Fruit fly (Drosophila melanogaster) whole organism, embryonic: Measurements from ENCODE around the gene CG46441.

Experiments
- Ada2b ChIP-seq: fragments of 200-800 bp; sonication (Bioruptor generic); IDR thresholded peaks from 2 replicates; pipeline ENCODE4 v1.3.6; 2022; ENCODE audit warnings: missing biosample characterization, missing genetic modification characterization
- Antp ChIP-seq: fragments of 200-800 bp; sonication (Bioruptor generic); optimal IDR thresholded peaks from 3 replicates; lab custom pipeline; 2016; ENCODE audit warnings: missing biosample characterization, missing genetic modification characterization
- B-H2 ChIP-seq: fragments of 200-800 bp; sonication (Bioruptor generic); optimal IDR thresholded peaks from 2 replicates; lab custom pipeline; 2018; ENCODE audit warnings: missing biosample characterization, mild to moderate bottlenecking, missing genetic modification characterization
- CG11093 ChIP-seq: fragments of 200-800 bp; sonication (Bioruptor generic); IDR thresholded peaks from 3 replicates; pipeline ENCODE4 v1.3.6; 2022; ENCODE audit warnings: missing biosample characterization, missing genetic modification characterization
- CG11695 ChIP-seq: fragments of 200-800 bp; sonication (Bioruptor generic); IDR thresholded peaks from 3 replicates; pipeline ENCODE4 v1.3.6; 2022; ENCODE audit warnings: missing biosample characterization, missing genetic modification characterization
- CG12391 ChIP-seq: fragments of 200-800 bp; sonication (Bioruptor generic); optimal IDR thresholded peaks from 3 replicates; lab custom pipeline; 2018; ENCODE audit warnings: missing biosample characterization, mild to moderate bottlenecking, missing genetic modification characterization, moderate library complexity
- CG13424 ChIP-seq: fragments of 200-800 bp; sonication (Bioruptor generic); optimal IDR thresholded peaks from 2 replicates; lab custom pipeline; 2019; ENCODE audit warnings: missing biosample characterization, mild to moderate bottlenecking, missing genetic modification characterization, moderate library complexity
- CG14667 ChIP-seq: fragments of 200-800 bp; sonication (Bioruptor generic); IDR thresholded peaks from 2 replicates; pipeline ENCODE4 v1.3.6; 2022; ENCODE audit warnings: missing biosample characterization, missing genetic modification characterization
- CG17361 ChIP-seq: fragments of 200-800 bp; sonication (Bioruptor generic); IDR thresholded peaks from 3 replicates; pipeline ENCODE4 v1.3.6; 2022; ENCODE audit warnings: missing biosample characterization, missing genetic modification characterization
- CG2129 ChIP-seq: fragments of 200-800 bp; sonication (Bioruptor generic); IDR thresholded peaks from 2 replicates; pipeline ENCODE4 v1.3.6; 2022; ENCODE audit warnings: missing biosample characterization, missing genetic modification characterization; ENCODE audit not compliant: partially characterized antibody
- CG2199 ChIP-seq: fragments of 200-800 bp; sonication (Bioruptor generic); IDR thresholded peaks from 3 replicates; pipeline ENCODE4 v1.3.6; 2022; ENCODE audit warnings: missing biosample characterization, missing genetic modification characterization
- CG3065 ChIP-seq: fragments of 200-800 bp; sonication (Bioruptor generic); optimal IDR thresholded peaks from 2 replicates; lab custom pipeline; 2016; ENCODE audit warnings: missing biosample characterization, missing genetic modification characterization
- CG34224 ChIP-seq: fragments of 200-800 bp; sonication (Bioruptor generic); IDR thresholded peaks from 3 replicates; pipeline ENCODE4 v1.3.6; 2022; ENCODE audit warnings: missing biosample characterization, missing genetic modification characterization; ENCODE audit not compliant: partially characterized antibody
- CG7271 ChIP-seq: fragments of 200-800 bp; sonication (Bioruptor generic); optimal IDR thresholded peaks from 2 replicates; lab custom pipeline; 2018; ENCODE audit warnings: missing biosample characterization, mild to moderate bottlenecking, missing genetic modification characterization, moderate library complexity
- CG7357 ChIP-seq: fragments of 200-800 bp; sonication (Bioruptor generic); IDR thresholded peaks from 3 replicates; pipeline ENCODE4 v1.3.6; 2022; ENCODE audit warnings: missing biosample characterization, missing genetic modification characterization
- CG7786 ChIP-seq: fragments of 200-800 bp; sonication (Bioruptor generic); optimal IDR thresholded peaks from 2 replicates; lab custom pipeline; 2016; ENCODE audit warnings: missing biosample characterization, missing genetic modification characterization
- CG8290 ChIP-seq, 3 experiments: fragments of 200-800 bp; sonication (Bioruptor generic); optimal IDR thresholded peaks; 2 replicates each; lab custom pipeline; 2016 to 2019; ENCODE audit warnings: missing biosample characterization in 3 of 3, missing genetic modification characterization in 3 of 3, mild to moderate bottlenecking in 2 of 3, moderate library complexity in 1 of 3
- Camta ChIP-seq: fragments of 200-800 bp; sonication (Bioruptor generic); optimal IDR thresholded peaks from 2 replicates; lab custom pipeline; 2016; ENCODE audit warnings: missing biosample characterization, missing genetic modification characterization
- Doc3 ChIP-seq: fragments of 200-800 bp; sonication (Bioruptor generic); IDR thresholded peaks from 3 replicates; pipeline ENCODE4 v1.3.6; 2022; ENCODE audit warnings: missing biosample characterization, missing genetic modification characterization; ENCODE audit not compliant: partially characterized antibody
- Hmx ChIP-seq: fragments of 200-800 bp; sonication (Bioruptor generic); optimal IDR thresholded peaks from 2 replicates; lab custom pipeline; 2016; ENCODE audit warnings: missing biosample characterization, missing genetic modification characterization
- Hr39 ChIP-seq: fragments of >200 bp; optimal IDR thresholded peaks from 2 replicates; lab custom pipeline; 2017
- Poxn ChIP-seq: fragments of 200-800 bp; sonication (Bioruptor generic); IDR thresholded peaks from 2 replicates; pipeline ENCODE4 v1.3.6; 2022; ENCODE audit warnings: missing biosample characterization, missing genetic modification characterization
- Rx ChIP-seq: fragments of 200-800 bp; sonication (Bioruptor generic); IDR thresholded peaks from 2 replicates; pipeline ENCODE4 v1.3.6; 2022; ENCODE audit warnings: missing biosample characterization, missing genetic modification characterization
- Sox100B ChIP-seq: fragments of 200-800 bp; sonication (Bioruptor generic); optimal IDR thresholded peaks from 3 replicates; lab custom pipeline; 2018; ENCODE audit warnings: missing biosample characterization, mild to moderate bottlenecking, missing genetic modification characterization
- Sox102F ChIP-seq: fragments of 200-800 bp; sonication (Bioruptor generic); optimal IDR thresholded peaks from 2 replicates; lab custom pipeline; 2018; ENCODE audit warnings: missing biosample characterization, mild to moderate bottlenecking, missing genetic modification characterization, moderate library complexity
- Stat92E ChIP-seq, 3 experiments: fragments of >200 bp in 2 of 3; fragments of 200-800 bp in 1 of 3; sonication (Bioruptor generic) in 1 of 3; optimal IDR thresholded peaks; 2 replicates each; lab custom pipeline; 2017 to 2019; ENCODE audit warnings: missing biosample characterization in 3 of 3, missing genetic modification characterization in 3 of 3, mild to moderate bottlenecking in 1 of 3, moderate library complexity in 1 of 3
- TFAM ChIP-seq: fragments of 200-800 bp; sonication (Bioruptor generic); optimal IDR thresholded peaks from 2 replicates; lab custom pipeline; 2017; ENCODE audit warnings: missing biosample characterization, missing genetic modification characterization, inconsistent platforms
- Tbp ChIP-seq: fragments of >200 bp; optimal IDR thresholded peaks from 2 replicates; lab custom pipeline; 2018; ENCODE audit warnings: missing biosample characterization, missing genetic modification characterization
- az2 ChIP-seq: fragments of 200-800 bp; sonication (Bioruptor generic); optimal IDR thresholded peaks from 3 replicates; lab custom pipeline; 2016; ENCODE audit warnings: missing biosample characterization, missing genetic modification characterization
- dati ChIP-seq: fragments of 200-800 bp; sonication (Bioruptor generic); IDR thresholded peaks from 2 replicates; pipeline ENCODE4 v1.3.6; 2022; ENCODE audit warnings: missing biosample characterization, missing genetic modification characterization
- dimm ChIP-seq: fragments of 200-800 bp; sonication (Bioruptor generic); IDR thresholded peaks from 2 replicates; pipeline ENCODE4 v1.3.6; 2022; ENCODE audit warnings: missing biosample characterization, missing genetic modification characterization
- dmrt11E ChIP-seq: fragments of 200-800 bp; sonication (Bioruptor generic); optimal IDR thresholded peaks from 3 replicates; lab custom pipeline; 2018; ENCODE audit warnings: missing biosample characterization, mild to moderate bottlenecking, missing genetic modification characterization, moderate library complexity
- fd102C ChIP-seq: fragments of 200-800 bp; sonication (Bioruptor generic); optimal IDR thresholded peaks from 2 replicates; lab custom pipeline; 2018; ENCODE audit warnings: missing biosample characterization, mild to moderate bottlenecking, missing genetic modification characterization, moderate library complexity
- insv ChIP-seq, 2 experiments: fragments of 200-800 bp; sonication (Bioruptor generic); optimal IDR thresholded peaks; 3 replicates each; lab custom pipeline; 2016 to 2018; ENCODE audit warnings: missing biosample characterization in 2 of 2, missing genetic modification characterization in 2 of 2
- mld ChIP-seq: fragments of 200-800 bp; sonication (Bioruptor generic); IDR thresholded peaks from 3 replicates; pipeline ENCODE4 v1.3.6; 2022; ENCODE audit warnings: missing biosample characterization, missing genetic modification characterization; ENCODE audit not compliant: partially characterized antibody
- nau ChIP-seq: fragments of 200-800 bp; sonication (Bioruptor generic); optimal IDR thresholded peaks from 3 replicates; lab custom pipeline; 2017; ENCODE audit warnings: missing biosample characterization, mild to moderate bottlenecking, missing genetic modification characterization, missing genetic modification reagents
- nerfin-2 ChIP-seq: fragments of 200-800 bp; sonication (Bioruptor generic); IDR thresholded peaks from 2 replicates; pipeline ENCODE4 v1.3.6; 2022; ENCODE audit warnings: missing biosample characterization, missing genetic modification characterization; ENCODE audit not compliant: partially characterized antibody
- otp ChIP-seq: fragments of 200-800 bp; sonication (Bioruptor generic); IDR thresholded peaks from 3 replicates; pipeline ENCODE4, ENCODE4 v1.3.6; 2022; ENCODE audit warnings: missing biosample characterization, missing genetic modification characterization
- peb ChIP-seq: fragments of 200-800 bp; sonication (Bioruptor generic); IDR thresholded peaks from 2 replicates; pipeline ENCODE4 v1.3.6; 2022; ENCODE audit warnings: missing biosample characterization, missing genetic modification characterization
- pho ChIP-seq: fragments of 200-800 bp; sonication (Bioruptor generic); optimal IDR thresholded peaks from 2 replicates; lab custom pipeline; 2016; ENCODE audit warnings: missing biosample characterization, missing genetic modification characterization
- rib ChIP-seq: fragments of 200-800 bp; sonication (Bioruptor generic); IDR thresholded peaks from 2 replicates; pipeline ENCODE4 v1.3.6; 2022; ENCODE audit warnings: missing biosample characterization, missing genetic modification characterization
- schlank ChIP-seq: fragments of 200-800 bp; sonication (Bioruptor generic); optimal IDR thresholded peaks from 2 replicates; lab custom pipeline; 2018; ENCODE audit warnings: missing biosample characterization, mild to moderate bottlenecking, missing genetic modification characterization
- scrt ChIP-seq: fragments of 200-800 bp; sonication (Bioruptor generic); optimal IDR thresholded peaks from 2 replicates; lab custom pipeline; 2018; ENCODE audit warnings: missing biosample characterization, mild to moderate bottlenecking, missing genetic modification characterization, moderate library complexity
- sens ChIP-seq: fragments of 200-800 bp; sonication (Bioruptor generic); peaks from one replicate; lab custom pipeline; 2016; ENCODE audit warnings: missing biosample characterization, missing genetic modification characterization
- sim ChIP-seq: fragments of 200-800 bp; sonication (Bioruptor generic); IDR thresholded peaks from 2 replicates; pipeline ENCODE4 v1.3.6; 2022; ENCODE audit warnings: missing biosample characterization, missing genetic modification characterization
- ssp ChIP-seq: fragments of 200-800 bp; sonication (Bioruptor generic); IDR thresholded peaks from 2 replicates; pipeline ENCODE4 v1.3.6; 2022; ENCODE audit warnings: missing biosample characterization, missing genetic modification characterization
- tap ChIP-seq: fragments of 200-800 bp; optimal IDR thresholded peaks from 3 replicates; lab custom pipeline; 2019; ENCODE audit warnings: missing biosample characterization, mild to moderate bottlenecking, missing genetic modification characterization, moderate library complexity
- wek ChIP-seq: fragments of 200-800 bp; sonication (Bioruptor generic); optimal IDR thresholded peaks from 3 replicates; lab custom pipeline; 2018; ENCODE audit warnings: missing biosample characterization, mild to moderate bottlenecking, missing genetic modification characterization, moderate library complexity

The CG46441 gene

DNA sequence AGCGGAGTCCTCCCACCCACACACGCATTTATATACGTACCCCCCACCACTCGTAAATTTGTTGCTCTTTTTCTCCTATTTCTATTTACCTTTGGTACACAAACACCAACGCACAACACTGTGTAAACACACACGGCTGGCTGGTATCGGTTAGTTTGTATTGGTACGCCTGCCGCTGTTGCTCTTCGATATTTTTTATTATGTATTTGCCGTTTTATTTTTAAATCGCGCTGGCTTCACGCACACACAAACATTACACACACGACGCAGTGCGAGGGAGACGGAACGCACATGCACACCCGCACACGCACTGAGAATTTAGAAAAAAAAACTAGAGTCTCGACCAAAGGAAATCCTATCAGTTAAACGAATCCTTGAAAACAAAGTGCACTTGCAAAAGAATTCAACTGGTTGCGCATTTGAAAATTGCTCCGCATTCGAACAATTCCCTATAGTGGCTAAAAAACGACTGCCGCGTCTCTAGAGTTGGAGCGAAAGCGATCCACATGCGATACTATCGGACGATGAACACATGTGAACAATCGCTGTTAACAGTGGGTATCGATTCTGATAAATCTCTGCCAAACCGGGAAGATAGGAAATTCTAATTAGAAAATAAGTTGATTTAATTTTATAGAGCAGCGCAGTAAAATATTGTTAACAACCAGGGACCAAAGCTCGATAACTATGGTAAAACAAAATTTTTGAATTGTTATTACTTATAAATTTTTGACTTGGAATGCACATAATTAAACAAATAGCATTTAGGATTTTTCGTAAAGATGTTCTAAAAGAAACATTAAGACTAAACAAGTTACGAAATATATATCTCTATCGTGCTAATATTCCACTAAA, 49.0 kb upstream of the CG46441 start (continued):
- TF ChIP-seq tap, result peak; percentile 75
- no peak for TF ChIP-seq Tbp (GFP tag; lab: Kevin White, UChicago)
- peak; percentile 97 for TF ChIP-seq mld (GFP tag; lab: Robert Waterston, UW)
- no peak for TF ChIP-seq Hr39
- no peak for TF ChIP-seq Stat92E (GFP tag; optimal IDR thresholded peaks at IDR 0.05; lab: Kevin White, UChicago)
- TF ChIP-seq CG13424, result peak; percentile 69
- peak; percentile 83 for TF ChIP-seq sens (GFP tag; lab: Kevin White, UChicago)
- no peak for TF ChIP-seq Hmx (GFP tag; lab: Kevin White, UChicago)
- TF ChIP-seq B-H2 (GFP tag; lab: Kevin White, UChicago), result peak; percentile 86
- no peak for TF ChIP-seq CG7357
- TF ChIP-seq nau (GFP tag; lab: Kevin White, UChicago), result peak; percentile 91
- no peak for TF ChIP-seq Poxn (GFP tag; lab: Robert Waterston, UW)
- peak; percentile 61; the same call in 2 of the 3 replicates for TF ChIP-seq otp (GFP tag; lab: Robert Waterston, UW)
- TF ChIP-seq CG12391 (tag; lab: Kevin White, UChicago), result peak; percentile 1
- TF ChIP-seq pho (GFP tag; lab: Kevin White, UChicago), result no peak
- TF ChIP-seq CG7271, result peak; percentile 69
- TF ChIP-seq rib (GFP tag; lab: Robert Waterston, UW), result peak; percentile 62
- no peak; the same call in 1 of the 2 replicates for TF ChIP-seq ssp (GFP tag; lab: Robert Waterston, UW)
- TF ChIP-seq CG8290 (GFP tag; optimal IDR thresholded peaks at IDR 0.05; lab: Kevin White, UChicago), result no peak
- peak; percentile 92 to 96 for TF ChIP-seq CG8290 (tag; optimal IDR thresholded peaks at IDR 0.05; lab: Kevin White, UChicago)
- peak; percentile 46 for TF ChIP-seq dmrt11E (tag; lab: Kevin White, UChicago)
- TF ChIP-seq dimm (GFP tag; lab: Robert Waterston, UW), result no peak
- peak; percentile 26 for TF ChIP-seq CG3065 (GFP tag; lab: Kevin White, UChicago)
- peak; percentile 84 for TF ChIP-seq Doc3 (GFP tag; lab: Robert Waterston, UW)
- no peak for TF ChIP-seq peb (GFP tag; lab: Robert Waterston, UW)
- TF ChIP-seq Camta (GFP tag; lab: Kevin White, UChicago), result peak; percentile 31
- TF ChIP-seq CG2199 (GFP tag; lab: Robert Waterston, UW), result 0 out of 3 replicates have a peak, but pooled peaks have one; percentile 7
- TF ChIP-seq insv (GFP tag; optimal IDR thresholded peaks at IDR 0.05; lab: Kevin White, UChicago), result peak; percentile 72 to 96
- TF ChIP-seq CG2129, result peak; percentile 80
- TF ChIP-seq sim, result peak; percentile 63; the same call in 1 of the 2 replicates
- TF ChIP-seq CG7786 (GFP tag; lab: Kevin White, UChicago), result peak; percentile 65
- 0 out of 2 replicates have a peak, but pooled peaks have one; percentile 24 for TF ChIP-seq dati (GFP tag; lab: Robert Waterston, UW)
- TF ChIP-seq CG11093, result no peak; the same call in 2 of the 3 replicates
- peak; percentile 55 for TF ChIP-seq TFAM (GFP tag; lab: Kevin White, UChicago)
- peak; percentile 90 for TF ChIP-seq CG34224
- TF ChIP-seq CG14667 (GFP tag; lab: Robert Waterston, UW), result no peak
- TF ChIP-seq CG11695 (GFP tag; lab: Robert Waterston, UW), result peak; percentile 71
- no peak for TF ChIP-seq Rx (GFP tag; lab: Robert Waterston, UW)
- TF ChIP-seq Antp (GFP tag; lab: Kevin White, UChicago), result no peak
- TF ChIP-seq az2 (GFP tag; lab: Kevin White, UChicago), result no peak
- TF ChIP-seq Sox102F (GFP tag; lab: Kevin White, UChicago), result peak; percentile 42
- TF ChIP-seq wek, result peak; percentile 94
- peak; percentile 67 for TF ChIP-seq Sox100B
- TF ChIP-seq schlank, result peak; percentile 91
- peak; percentile 92 for TF ChIP-seq nerfin-2 (GFP tag; lab: Robert Waterston, UW)
- peak; percentile 98 for TF ChIP-seq fd102C (GFP tag; lab: Kevin White, UChicago)
- no peak for TF ChIP-seq CG17361 (GFP tag; lab: Robert Waterston, UW)
- TF ChIP-seq Ada2b (GFP tag; lab: Robert Waterston, UW), result no peak
- peak; percentile 78 for TF ChIP-seq scrt
